Worm (Caenorhabditis elegans) whole organism, late embryonic: ENCODE measurements around the gene Y56A3A.7.

Source experiments
- C08G9.2 ChIP-seq: sonication (generic microtip); optimal IDR thresholded peaks from 2 replicates; lab custom pipeline; 2016; ENCODE audit warnings: mild to moderate bottlenecking, missing genetic modification characterization, moderate library complexity, missing compliant biosample characterization
- C38D4.7 ChIP-seq: fragments of 200-800 bp; sonication (Bioruptor generic); optimal IDR thresholded peaks from 2 replicates; lab custom pipeline; 2018; ENCODE audit warnings: mild to moderate bottlenecking, missing genetic modification characterization, moderate library complexity, missing compliant biosample characterization
- F13H6.1 ChIP-seq: sonication (generic microtip); optimal IDR thresholded peaks from 2 replicates; lab custom pipeline; 2016; ENCODE audit warnings: missing genetic modification characterization, missing compliant biosample characterization
- K02D7.2 ChIP-seq: sonication (generic microtip); optimal IDR thresholded peaks from 2 replicates; lab custom pipeline; 2017; ENCODE audit warnings: mild to moderate bottlenecking, missing genetic modification characterization, missing compliant biosample characterization
- ceh-18 ChIP-seq: sonication (generic microtip); optimal IDR thresholded peaks from 2 replicates; lab custom pipeline; 2016; ENCODE audit warnings: missing genetic modification characterization, missing compliant biosample characterization
- ceh-22 ChIP-seq: sonication (generic microtip); optimal IDR thresholded peaks from 2 replicates; lab custom pipeline; 2017; ENCODE audit warnings: missing biosample characterization, missing genetic modification characterization
- ceh-31 ChIP-seq: sonication (generic microtip); optimal IDR thresholded peaks from 2 replicates; lab custom pipeline; 2016; ENCODE audit warnings: missing genetic modification characterization, missing compliant biosample characterization
- ceh-34 ChIP-seq: sonication (generic microtip); optimal IDR thresholded peaks from 2 replicates; lab custom pipeline; 2016; ENCODE audit warnings: mild to moderate bottlenecking, missing genetic modification characterization, missing compliant biosample characterization
- ceh-45 ChIP-seq: fragments of 200-800 bp; sonication (Bioruptor generic); IDR thresholded peaks from 2 replicates; pipeline ENCODE4 v1.3.6; 2022; ENCODE audit warnings: missing genetic modification reagents, missing genetic modification characterization, missing compliant biosample characterization
- ceh-48 ChIP-seq: sonication (generic microtip); optimal IDR thresholded peaks from 2 replicates; lab custom pipeline; 2016; ENCODE audit warnings: missing genetic modification characterization, inconsistent platforms, missing compliant biosample characterization
- ceh-9 ChIP-seq: sonication (generic microtip); optimal IDR thresholded peaks from 2 replicates; lab custom pipeline; 2016; ENCODE audit warnings: mild to moderate bottlenecking, missing genetic modification characterization, inconsistent platforms, missing compliant biosample characterization
- che-1 ChIP-seq: sonication (generic microtip); optimal IDR thresholded peaks from 2 replicates; lab custom pipeline; 2016; ENCODE audit warnings: mild to moderate bottlenecking, missing genetic modification characterization, missing compliant biosample characterization
- dve-1 ChIP-seq: sonication (generic microtip); optimal IDR thresholded peaks from 2 replicates; lab custom pipeline; 2017; ENCODE audit warnings: antibody characterized with exemption, mild to moderate bottlenecking, missing genetic modification characterization, missing compliant biosample characterization
- fax-1 ChIP-seq: sonication (generic microtip); optimal IDR thresholded peaks from 2 replicates; lab custom pipeline; 2016; ENCODE audit warnings: missing genotype, missing genetic modification characterization, missing compliant biosample characterization
- hlh-15 ChIP-seq: sonication (generic microtip); optimal IDR thresholded peaks from 2 replicates; lab custom pipeline; 2016; ENCODE audit warnings: missing genetic modification characterization, missing compliant biosample characterization
- hlh-6 ChIP-seq: sonication (generic microtip); optimal IDR thresholded peaks from 2 replicates; lab custom pipeline; 2016; ENCODE audit warnings: missing genotype, missing genetic modification characterization, missing compliant biosample characterization
- lim-6 ChIP-seq: sonication (generic microtip); optimal IDR thresholded peaks from 2 replicates; lab custom pipeline; 2016; ENCODE audit warnings: missing genetic modification characterization, missing compliant biosample characterization
- lin-11 ChIP-seq: fragments of 200-800 bp; sonication (Bioruptor generic); optimal IDR thresholded peaks from 2 replicates; lab custom pipeline; 2018; ENCODE audit warnings: mild to moderate bottlenecking, missing genetic modification characterization, missing compliant biosample characterization
- nfya-1 ChIP-seq: sonication (generic microtip); optimal IDR thresholded peaks from 2 replicates; lab custom pipeline; 2017; ENCODE audit warnings: missing genetic modification characterization, mild to moderate bottlenecking, missing compliant biosample characterization, antibody characterized with exemption, moderate library complexity
- nhr-11 ChIP-seq: fragments of 150-350 bp; optimal IDR thresholded peaks from 2 replicates; lab custom pipeline; 2014; ENCODE audit warnings: missing biosample characterization, missing genetic modification characterization
- nhr-232 ChIP-seq: sonication (generic microtip); optimal IDR thresholded peaks from 2 replicates; lab custom pipeline; 2016; ENCODE audit warnings: missing genetic modification characterization, missing compliant biosample characterization
- npax-4 ChIP-seq: sonication (generic microtip); optimal IDR thresholded peaks from 2 replicates; lab custom pipeline; 2016; ENCODE audit warnings: missing genetic modification characterization, missing compliant biosample characterization
- odd-2 ChIP-seq: sonication (generic microtip); optimal IDR thresholded peaks from 2 replicates; lab custom pipeline; 2017; ENCODE audit warnings: antibody characterized with exemption, mild to moderate bottlenecking, missing genetic modification characterization, missing compliant biosample characterization
- pag-3 ChIP-seq: sonication (generic microtip); optimal IDR thresholded peaks from 2 replicates; lab custom pipeline; 2016; ENCODE audit warnings: missing compliant biosample characterization, missing genetic modification characterization, borderline replicate concordance
- pat-9 ChIP-seq: fragments of 200-800 bp; sonication (Bioruptor generic); optimal IDR thresholded peaks from 2 replicates; lab custom pipeline; 2018; ENCODE audit warnings: mild to moderate bottlenecking, missing genetic modification characterization, moderate library complexity, missing compliant biosample characterization
- pha-2 ChIP-seq: sonication (generic microtip); optimal IDR thresholded peaks from 2 replicates; lab custom pipeline; 2017; ENCODE audit warnings: mild to moderate bottlenecking, missing genetic modification characterization, missing compliant biosample characterization
- pqm-1 ChIP-seq: sonication (generic microtip); optimal IDR thresholded peaks from 2 replicates; lab custom pipeline; 2016; ENCODE audit warnings: missing genetic modification characterization, missing compliant biosample characterization
- pros-1 ChIP-seq: fragments of 150-350 bp; optimal IDR thresholded peaks from 2 replicates; lab custom pipeline; 2014; ENCODE audit warnings: missing biosample characterization, missing genetic modification reagents, missing genetic modification characterization
- rnt-1 ChIP-seq: sonication (generic microtip); optimal IDR thresholded peaks from 2 replicates; lab custom pipeline; 2016; ENCODE audit warnings: missing genetic modification characterization, missing compliant biosample characterization
- sox-2 ChIP-seq: fragments of 200-800 bp; sonication (Bioruptor generic); IDR thresholded peaks from 2 replicates; pipeline ENCODE4 v1.3.6; 2022; ENCODE audit warnings: missing genetic modification reagents, missing genetic modification characterization, missing compliant biosample characterization
- syd-9 ChIP-seq: sonication (generic microtip); optimal IDR thresholded peaks from 2 replicates; lab custom pipeline; 2016; ENCODE audit warnings: mild to moderate bottlenecking, missing genetic modification characterization, moderate library complexity, missing compliant biosample characterization
- tbx-2 ChIP-seq: sonication (generic microtip); optimal IDR thresholded peaks from 2 replicates; lab custom pipeline; 2016; ENCODE audit warnings: missing genetic modification characterization, missing compliant biosample characterization
- tbx-7 ChIP-seq: sonication (generic microtip); optimal IDR thresholded peaks from 2 replicates; lab custom pipeline; 2016; ENCODE audit warnings: missing genotype, missing genetic modification characterization, missing compliant biosample characterization
- ttx-3 ChIP-seq: sonication (generic microtip); optimal IDR thresholded peaks from 2 replicates; lab custom pipeline; 2016; ENCODE audit warnings: missing genetic modification reagents, missing genetic modification characterization, missing compliant biosample characterization
- unc-3 ChIP-seq, 2 experiments: fragments of 200-800 bp in 1 of 2; sonication (Bioruptor generic) in 1 of 2; sonication (generic microtip) in 1 of 2; conservative IDR thresholded peaks in 1 of 2; optimal IDR thresholded peaks in 1 of 2; 2 replicates each; pipeline versions ENCODE4 v1.3.6 to Lab custom; 2016 to 2022; ENCODE audit warnings: missing compliant biosample characterization in 2 of 2, missing genetic modification characterization in 2 of 2, missing genetic modification reagents in 1 of 2
- unc-42 ChIP-seq: sonication (generic microtip); optimal IDR thresholded peaks from 2 replicates; lab custom pipeline; 2016; ENCODE audit warnings: missing genotype, missing genetic modification characterization, missing compliant biosample characterization
- unc-55 ChIP-seq: sonication (generic microtip); optimal IDR thresholded peaks from 2 replicates; lab custom pipeline; 2017; ENCODE audit warnings: missing biosample characterization, missing genetic modification reagents, missing genetic modification characterization

Y56A3A.7 gene

DNA sequence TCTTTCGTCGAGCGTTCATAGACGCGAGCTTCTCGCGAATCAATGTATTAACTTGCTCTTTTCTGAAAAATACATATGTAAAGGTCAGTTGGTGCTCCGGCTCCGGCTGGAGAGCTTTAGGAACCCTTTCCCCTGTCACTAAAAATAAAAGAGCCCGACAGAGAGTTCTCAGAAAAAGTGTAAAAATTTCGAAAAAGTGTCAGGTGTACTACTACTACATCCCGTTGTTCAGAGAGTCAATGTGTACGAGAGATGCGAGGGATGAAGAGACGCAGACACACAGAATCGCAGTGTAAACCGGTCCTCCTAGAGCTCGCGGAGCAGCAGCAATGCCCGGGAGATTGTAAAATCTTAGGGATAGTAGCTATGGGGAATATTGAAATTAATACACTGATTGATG, 4.2 kb downstream of the Y56A3A.7 start:
- peak; percentile 34 for TF ChIP-seq tbx-2 (tag; lab: Kevin White, UChicago)
- TF ChIP-seq pat-9 (tag; lab: Kevin White, UChicago) = peak; percentile 53
- TF ChIP-seq tbx-7 (tag; lab: Kevin White, UChicago) = no peak
- no peak for TF ChIP-seq odd-2 (tag; lab: Kevin White, UChicago)
- peak; percentile 79 for TF ChIP-seq ceh-18
- no peak for TF ChIP-seq pqm-1 (tag; lab: Kevin White, UChicago)
- TF ChIP-seq pha-2 (tag; lab: Kevin White, UChicago) = no peak
- TF ChIP-seq ceh-22 (tag; lab: Kevin White, UChicago) = no peak
- TF ChIP-seq unc-3 (GFP tag; conservative IDR thresholded peaks at IDR 0.05; lab: Robert Waterston, UW) = no peak
- no peak for TF ChIP-seq unc-3 (tag; optimal IDR thresholded peaks at IDR 0.05; lab: Kevin White, UChicago)
- TF ChIP-seq nfya-1 (tag; lab: Kevin White, UChicago) = peak; percentile 64
- no peak for TF ChIP-seq ceh-45 (GFP tag; lab: Robert Waterston, UW)
- TF ChIP-seq npax-4 = no peak
- no peak for TF ChIP-seq che-1 (tag; lab: Kevin White, UChicago)
- TF ChIP-seq ceh-31 = peak; percentile 34
- TF ChIP-seq rnt-1 (tag; lab: Kevin White, UChicago) = peak; percentile 60
- TF ChIP-seq C08G9.2 (tag; lab: Kevin White, UChicago) = peak; percentile 5
- TF ChIP-seq F13H6.1 (tag; lab: Kevin White, UChicago) = no peak
- peak; percentile 83 for TF ChIP-seq unc-55
- TF ChIP-seq lim-6 (tag; lab: Kevin White, UChicago) = no peak
- TF ChIP-seq lin-11 (tag; lab: Kevin White, UChicago) = no peak
- peak; percentile 58 for TF ChIP-seq ceh-34 (tag; lab: Kevin White, UChicago)

DNA sequence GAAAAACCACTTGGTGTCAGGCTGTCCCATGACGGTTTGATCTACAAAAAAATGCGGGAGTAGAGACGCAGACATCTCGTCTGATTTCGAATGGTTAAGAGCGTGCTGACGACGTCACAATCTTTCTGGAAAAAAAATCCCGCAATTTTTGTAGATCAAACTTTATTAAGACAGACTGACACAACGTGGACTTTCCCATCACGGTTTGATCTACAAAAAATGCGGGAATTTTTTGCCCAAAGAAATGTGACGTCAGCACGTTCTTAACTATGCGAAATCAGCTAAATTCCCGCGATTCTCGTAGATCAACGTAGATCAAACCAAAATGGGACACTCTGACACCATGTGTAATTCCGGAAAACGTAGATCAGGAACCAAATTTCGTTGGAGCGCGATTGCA, 8.3 kb downstream of the Y56A3A.7 start:
- no peak for TF ChIP-seq fax-1 (tag; lab: Kevin White, UChicago)
- TF ChIP-seq F13H6.1 (tag; lab: Kevin White, UChicago) = no peak
- TF ChIP-seq hlh-15 (tag; lab: Kevin White, UChicago) = no peak
- no peak for TF ChIP-seq C38D4.7 (GFP tag; lab: Kevin White, UChicago)
- TF ChIP-seq nhr-11 (tag; lab: Kevin White, UChicago) = no peak
- no peak for TF ChIP-seq ttx-3 (tag; lab: Kevin White, UChicago)
- TF ChIP-seq npax-4 = no peak
- no peak for TF ChIP-seq dve-1
- TF ChIP-seq, all 69 proteins: peak for 0

DNA sequence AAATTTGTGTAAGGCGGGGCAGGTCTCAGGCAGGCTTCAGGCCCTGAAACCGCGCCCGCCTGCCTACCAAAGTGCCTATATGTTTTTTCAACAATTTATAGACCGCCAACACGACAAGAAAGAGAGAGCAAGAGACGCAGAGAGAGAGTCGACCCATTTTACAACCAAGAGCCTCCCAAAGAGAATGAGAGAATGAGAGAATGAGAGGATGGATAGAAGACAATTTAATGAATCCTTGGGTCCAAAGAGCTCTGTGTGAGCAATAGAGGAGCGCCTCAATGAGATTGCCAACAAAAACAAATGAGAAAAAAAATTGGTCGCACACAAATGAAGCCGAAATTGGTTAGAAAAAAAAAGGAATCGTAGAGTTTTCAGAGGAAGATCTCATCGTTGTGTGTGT, 8.9 kb downstream of the Y56A3A.7 start:
- peak; percentile 59 for TF ChIP-seq unc-42 (tag; lab: Kevin White, UChicago)
- TF ChIP-seq syd-9 = no peak
- no peak for TF ChIP-seq K02D7.2 (tag; lab: Kevin White, UChicago)
- no peak for TF ChIP-seq nfya-1 (tag; lab: Kevin White, UChicago)
- no peak for TF ChIP-seq ceh-22 (tag; lab: Kevin White, UChicago)
- TF ChIP-seq hlh-6 (tag; lab: Kevin White, UChicago) = no peak
- TF ChIP-seq npax-4 = no peak
- no peak for TF ChIP-seq pag-3 (tag; lab: Kevin White, UChicago)
- no peak for TF ChIP-seq pros-1 (tag; lab: Kevin White, UChicago)
- no peak for TF ChIP-seq C38D4.7 (GFP tag; lab: Kevin White, UChicago)
- no peak for TF ChIP-seq nhr-232 (tag; lab: Kevin White, UChicago)
- no peak for TF ChIP-seq ceh-48 (tag; lab: Kevin White, UChicago)
- TF ChIP-seq sox-2 (GFP tag; lab: Robert Waterston, UW) = no peak
- no peak for TF ChIP-seq ceh-9 (tag; lab: Kevin White, UChicago)
- TF ChIP-seq ceh-18 = no peak
- peak; percentile 34 for TF ChIP-seq ceh-34 (tag; lab: Kevin White, UChicago)
